Fruit fly (Drosophila melanogaster) S2 (cell line): Measurements from ENCODE around the gene CG15278.

ENCODE experiments used
- CG8478 ChIP-seq: fragments of >200 bp; optimal IDR thresholded peaks from 2 replicates; lab custom pipeline; 2018
- CTCF ChIP-seq, 2 experiments: fragments of >200 bp; optimal IDR thresholded peaks; 2 replicates each; lab custom pipeline; 2018

DNA sequence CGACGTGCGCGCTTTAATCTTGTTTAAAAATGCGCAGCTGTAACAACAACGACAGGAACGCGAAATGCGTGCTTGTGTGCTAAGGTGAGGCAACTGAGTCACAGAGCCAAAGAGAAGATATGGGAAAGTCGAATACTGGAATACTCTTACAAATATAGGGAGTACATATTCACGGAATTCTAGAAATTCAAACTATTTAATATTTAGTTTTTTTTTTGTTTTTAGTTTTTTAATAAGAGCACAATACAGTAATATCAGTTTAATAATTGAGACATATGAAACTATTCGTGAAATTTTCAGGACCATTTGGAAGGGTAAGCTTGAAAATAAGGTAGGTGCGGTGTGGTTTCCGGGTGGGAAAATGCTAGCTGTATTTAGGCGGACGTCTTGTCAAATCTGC, 11.4 kb upstream of the CG15278 start:
- TF ChIP-seq CTCF (optimal IDR thresholded peaks at IDR 0.05; lab: Kevin White, UChicago) (no peak), CG8478 (lab: Kevin White, UChicago) (no peak)
